Worm (Caenorhabditis elegans): ENCODE data around the gene M04D8.8.
A peak's percentile ranks its signal among the peaks of the same experiment; 100 is the strongest.

M04D8.8 gene

DNA sequence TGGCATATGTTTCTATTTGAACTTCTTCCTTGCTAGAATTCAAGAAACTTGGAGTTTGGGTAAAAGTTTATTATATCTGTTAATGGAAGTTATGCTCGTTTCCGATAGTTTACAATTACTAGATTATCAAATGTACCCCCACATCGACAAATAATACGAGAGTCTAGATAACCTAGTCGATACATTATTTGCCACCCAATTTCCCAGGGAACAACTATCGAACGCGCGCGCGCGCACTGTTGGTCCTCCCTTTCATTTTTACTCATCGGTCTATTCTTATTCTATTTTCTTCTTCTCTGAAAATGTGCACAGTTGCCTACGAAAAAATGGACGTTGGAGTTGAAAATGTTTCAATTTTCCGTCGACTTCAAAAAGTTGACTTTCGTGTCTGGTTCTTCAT, 26.6 kb downstream of the M04D8.8 start, which contains the start of gene T16G12.13:
Gene T16G12.13, plus strand, starts transcription at position 293 of the 400 bp plus-strand sequence.
- no peak for TF ChIP-seq snpc-4 (tag; optimal IDR thresholded peaks at IDR 0.05)
- TF ChIP-seq hmg-11 (tag; optimal IDR thresholded peaks at IDR 0.05), result no peak
- no peak for TF ChIP-seq ceh-28 (tag; optimal IDR thresholded peaks at IDR 0.05)
- no peak for TF ChIP-seq lin-39 (tag; optimal IDR thresholded peaks at IDR 0.05)
- no peak for TF ChIP-seq nhr-67 (tag; optimal IDR thresholded peaks at IDR 0.05)
- no peak for TF ChIP-seq ceh-9 (tag; optimal IDR thresholded peaks at IDR 0.05)
- no peak for TF ChIP-seq sea-2 (GFP tag; optimal IDR thresholded peaks at IDR 0.05)
- TF ChIP-seq pha-4 (tag; optimal IDR thresholded peaks at IDR 0.05), result no peak
- TF ChIP-seq aly-2 (tag; optimal IDR thresholded peaks at IDR 0.05), result no peak
- TF ChIP-seq elt-3 (tag; optimal IDR thresholded peaks at IDR 0.05), result no peak
- TF ChIP-seq nhr-43 (tag; optimal IDR thresholded peaks at IDR 0.05; ENCODE audit: poor library complexity, severe bottlenecking), result no peak
- no peak for TF ChIP-seq pqm-1 (tag; optimal IDR thresholded peaks at IDR 0.05)
- no peak for TF ChIP-seq unc-39 (tag; optimal IDR thresholded peaks at IDR 0.05)
- TF ChIP-seq nhr-23 (tag; optimal IDR thresholded peaks at IDR 0.05), result no peak
- TF ChIP-seq nhr-28 (tag; optimal IDR thresholded peaks at IDR 0.05), result no peak
- no peak for TF ChIP-seq skn-1 (tag; optimal IDR thresholded peaks at IDR 0.05)
- TF ChIP-seq unc-62 (GFP tag; optimal IDR thresholded peaks at IDR 0.05), result no peak

ce11 chrIII:10064140-10064539, 30.2 kb downstream of the M04D8.8 start, which contains the start of gene ekl-6:
Gene ekl-6 (plus strand): TSS chrIII:10064404.
- TF ChIP-seq nhr-11 (tag; optimal IDR thresholded peaks at IDR 0.05), result no peak
- no peak for TF ChIP-seq lin-39 (tag; optimal IDR thresholded peaks at IDR 0.05)
- TF ChIP-seq nhr-76 (tag; optimal IDR thresholded peaks at IDR 0.05), result no peak
- TF ChIP-seq nhr-67 (tag; optimal IDR thresholded peaks at IDR 0.05), result no peak
- TF ChIP-seq eor-1 (tag; optimal IDR thresholded peaks at IDR 0.05), result no peak
- no peak for TF ChIP-seq pha-4 (tag; optimal IDR thresholded peaks at IDR 0.05)
- TF ChIP-seq elt-3 (tag; optimal IDR thresholded peaks at IDR 0.05), result no peak
- no peak for TF ChIP-seq mdl-1 (tag; optimal IDR thresholded peaks at IDR 0.05)
- peak; percentile 48 for TF ChIP-seq lin-15B (tag; optimal IDR thresholded peaks at IDR 0.05)
- no peak for TF ChIP-seq nhr-237 (tag; optimal IDR thresholded peaks at IDR 0.05)
- TF ChIP-seq nfya-1 (tag; optimal IDR thresholded peaks at IDR 0.05; ENCODE audit: insufficient read depth), result no peak
- TF ChIP-seq lsy-12 (tag; optimal IDR thresholded peaks at IDR 0.05), result peak; percentile 22
- peak; percentile 79 for TF ChIP-seq nhr-43 (tag; optimal IDR thresholded peaks at IDR 0.05; ENCODE audit: poor library complexity, severe bottlenecking)
- TF ChIP-seq skn-1 (tag; optimal IDR thresholded peaks at IDR 0.05), result no peak
- no peak for TF ChIP-seq ceh-9 (tag; optimal IDR thresholded peaks at IDR 0.05)
- TF ChIP-seq nhr-25 (tag; optimal IDR thresholded peaks at IDR 0.05), result no peak
- no peak for TF ChIP-seq mml-1 (tag; optimal IDR thresholded peaks at IDR 0.05)
- no peak for TF ChIP-seq fkh-2 (tag; optimal IDR thresholded peaks at IDR 0.05)
- no peak for TF ChIP-seq pqm-1 (tag; optimal IDR thresholded peaks at IDR 0.05)
- peak; percentile 12 for TF ChIP-seq snpc-4 (tag; optimal IDR thresholded peaks at IDR 0.05)
- no peak for TF ChIP-seq unc-62 (GFP tag; optimal IDR thresholded peaks at IDR 0.05)
- peak; percentile 65 for TF ChIP-seq hmg-11 (tag; optimal IDR thresholded peaks at IDR 0.05)
- TF ChIP-seq nhr-28 (tag; optimal IDR thresholded peaks at IDR 0.05), result no peak

DNA sequence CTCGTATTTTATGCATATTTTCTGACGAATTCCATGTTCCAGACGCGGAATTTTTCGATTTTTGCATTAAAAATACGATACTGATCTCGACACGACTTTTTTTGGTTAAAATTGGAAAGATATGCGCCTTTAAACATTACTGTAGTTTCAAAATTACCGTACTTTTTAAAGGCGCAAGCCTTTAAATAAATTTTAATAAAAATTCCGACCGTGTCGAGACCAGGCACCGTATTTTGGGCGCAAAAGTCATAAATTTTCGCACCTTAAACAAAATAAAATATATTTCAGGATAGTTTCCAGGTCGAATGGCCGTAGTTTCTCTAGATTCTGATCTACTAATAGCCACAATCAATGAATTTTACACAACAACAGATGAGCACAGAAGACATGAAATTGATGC, 35.3 kb downstream of the M04D8.8 start, which contains the start of gene T16G12.6:
Gene T16G12.6, plus strand, starts transcription at position 301 of the 400 bp plus-strand sequence.
- TF ChIP-seq elt-1 (tag; optimal IDR thresholded peaks at IDR 0.05) (no peak), nhr-12 (tag; optimal IDR thresholded peaks at IDR 0.05) (no peak), lin-15B (tag; optimal IDR thresholded peaks at IDR 0.05) (no peak), skn-1 (tag; optimal IDR thresholded peaks at IDR 0.05) (no peak), elt-3 (tag; optimal IDR thresholded peaks at IDR 0.05) (no peak), zag-1 (tag; optimal IDR thresholded peaks at IDR 0.05) (no peak), snpc-4 (tag; optimal IDR thresholded peaks at IDR 0.05) (no peak), lin-39 (tag; optimal IDR thresholded peaks at IDR 0.05) (no peak), nhr-76 (tag; optimal IDR thresholded peaks at IDR 0.05) (no peak), ceh-28 (tag; optimal IDR thresholded peaks at IDR 0.05) (no peak), unc-62 (GFP tag; optimal IDR thresholded peaks at IDR 0.05) (no peak), nhr-67 (tag; optimal IDR thresholded peaks at IDR 0.05) (no peak), nhr-28 (tag; optimal IDR thresholded peaks at IDR 0.05) (no peak), aly-2 (tag; optimal IDR thresholded peaks at IDR 0.05) (no peak), mml-1 (tag; optimal IDR thresholded peaks at IDR 0.05) (no peak), mdl-1 (tag; optimal IDR thresholded peaks at IDR 0.05) (no peak), nhr-23 (tag; optimal IDR thresholded peaks at IDR 0.05) (no peak), lsy-12 (tag; optimal IDR thresholded peaks at IDR 0.05) (no peak)

- TF ChIP-seq ama-1 (optimal IDR thresholded peaks at IDR 0.05), result no peak
- TF ChIP-seq nhr-28 (tag; optimal IDR thresholded peaks at IDR 0.05), result no peak
- TF ChIP-seq elt-1 (tag; optimal IDR thresholded peaks at IDR 0.05), result no peak
- no peak for TF ChIP-seq lin-15B (tag; optimal IDR thresholded peaks at IDR 0.05)
- TF ChIP-seq nhr-23 (tag; optimal IDR thresholded peaks at IDR 0.05), result no peak
- no peak for TF ChIP-seq skn-1 (tag; optimal IDR thresholded peaks at IDR 0.05)
- TF ChIP-seq nfya-1 (tag; optimal IDR thresholded peaks at IDR 0.05; ENCODE audit: insufficient read depth), result peak; percentile 92
Observed at ce11 chrIII:10076042-10076441, 42.1 kb downstream of the M04D8.8 start.
